Fruit fly (Drosophila melanogaster) whole organism, embryonic: ENCODE results near the gene RpL37-1.

ENCODE experiments used
- Abd-B ChIP-seq: fragments of 200-800 bp; sonication (Bioruptor generic); optimal IDR thresholded peaks from 2 replicates; lab custom pipeline; 2018; ENCODE audit warnings: missing biosample characterization, mild to moderate bottlenecking, missing genetic modification characterization, moderate library complexity
- Antp ChIP-seq: fragments of 200-800 bp; sonication (Bioruptor generic); optimal IDR thresholded peaks from 3 replicates; lab custom pipeline; 2016; ENCODE audit warnings: missing biosample characterization, missing genetic modification characterization
- CG10209 ChIP-seq: fragments of 200-800 bp; sonication (Bioruptor generic); optimal IDR thresholded peaks from 3 replicates; lab custom pipeline; 2017; ENCODE audit warnings: missing biosample characterization, mild to moderate bottlenecking, missing genetic modification characterization, missing genetic modification reagents
- CG12299 ChIP-seq: fragments of 200-800 bp; sonication (Bioruptor generic); optimal IDR thresholded peaks from 2 replicates; lab custom pipeline; 2018; ENCODE audit warnings: missing biosample characterization, mild to moderate bottlenecking, missing genetic modification characterization
- CG13296 ChIP-seq: fragments of 200-800 bp; sonication (Bioruptor generic); optimal IDR thresholded peaks from 3 replicates; lab custom pipeline; 2018; ENCODE audit warnings: missing biosample characterization, mild to moderate bottlenecking, missing genetic modification characterization
- CG13424 ChIP-seq: fragments of 200-800 bp; sonication (Bioruptor generic); optimal IDR thresholded peaks from 2 replicates; lab custom pipeline; 2019; ENCODE audit warnings: missing biosample characterization, mild to moderate bottlenecking, missing genetic modification characterization, moderate library complexity
- CG14441 ChIP-seq: fragments of 200-800 bp; sonication (Bioruptor generic); IDR thresholded peaks from 2 replicates; pipeline ENCODE4 v1.3.6; 2022; ENCODE audit warnings: missing biosample characterization, missing genetic modification characterization
- CG15514 ChIP-seq: fragments of 200-800 bp; sonication (Bioruptor generic); optimal IDR thresholded peaks from 3 replicates; lab custom pipeline; 2017; ENCODE audit warnings: missing biosample characterization, missing genetic modification characterization, mild to moderate bottlenecking, moderate library complexity, missing genetic modification reagents
- CG15696 ChIP-seq: fragments of 200-800 bp; sonication (Bioruptor generic); optimal IDR thresholded peaks from 2 replicates; lab custom pipeline; 2019; ENCODE audit warnings: missing biosample characterization, mild to moderate bottlenecking, missing genetic modification characterization, moderate library complexity
- CG1602 ChIP-seq: fragments of 200-800 bp; sonication (Bioruptor generic); optimal IDR thresholded peaks from 3 replicates; lab custom pipeline; 2016; ENCODE audit warnings: missing biosample characterization, missing genetic modification characterization
- CG17802 ChIP-seq: fragments of 200-800 bp; sonication (Bioruptor generic); optimal IDR thresholded peaks from 2 replicates; lab custom pipeline; 2018; ENCODE audit warnings: missing biosample characterization, mild to moderate bottlenecking, missing genetic modification characterization, moderate library complexity
- CG31388 ChIP-seq: fragments of 200-800 bp; sonication (Bioruptor generic); optimal IDR thresholded peaks from 2 replicates; lab custom pipeline; 2016; ENCODE audit warnings: missing biosample characterization, missing genetic modification characterization
- CG32532 ChIP-seq: fragments of 200-800 bp; sonication (Bioruptor generic); IDR thresholded peaks from 2 replicates; pipeline ENCODE4 v1.3.6; 2022; ENCODE audit warnings: missing biosample characterization, missing genetic modification characterization
- CG33213 ChIP-seq: fragments of 200-800 bp; sonication (Bioruptor generic); optimal IDR thresholded peaks from 3 replicates; lab custom pipeline; 2016; ENCODE audit warnings: missing biosample characterization, missing genetic modification characterization
- CG5180 ChIP-seq: fragments of 200-800 bp; sonication (Bioruptor generic); optimal IDR thresholded peaks from 3 replicates; lab custom pipeline; 2017; ENCODE audit warnings: missing biosample characterization, missing genetic modification characterization, mild to moderate bottlenecking, moderate library complexity, missing genetic modification reagents
- CG7745 ChIP-seq: fragments of 200-800 bp; sonication (Bioruptor generic); optimal IDR thresholded peaks from 2 replicates; lab custom pipeline; 2018; ENCODE audit warnings: missing biosample characterization, mild to moderate bottlenecking, missing genetic modification characterization, moderate library complexity
- CG8089 ChIP-seq: fragments of 200-800 bp; sonication (Bioruptor generic); optimal IDR thresholded peaks from 3 replicates; lab custom pipeline; 2016; ENCODE audit warnings: missing biosample characterization, missing genetic modification characterization
- CG8478 ChIP-seq: fragments of >200 bp; optimal IDR thresholded peaks from 2 replicates; lab custom pipeline; 2018
- CG9797 ChIP-seq: fragments of 200-800 bp; sonication (Bioruptor generic); optimal IDR thresholded peaks from 3 replicates; lab custom pipeline; 2018; ENCODE audit warnings: missing biosample characterization, mild to moderate bottlenecking, missing genetic modification characterization
- CHES-1-like ChIP-seq: fragments of 200-800 bp; sonication (Bioruptor generic); optimal IDR thresholded peaks from 2 replicates; lab custom pipeline; 2016; ENCODE audit warnings: missing biosample characterization, missing genetic modification characterization
- D ChIP-seq, 2 experiments: fragments of 200-800 bp in 1 of 2; fragments of >200 bp in 1 of 2; sonication (Bioruptor generic) in 1 of 2; optimal IDR thresholded peaks; 2 replicates in 1 of 2; 3 replicates in 1 of 2; lab custom pipeline; 2017; ENCODE audit warnings: mild to moderate bottlenecking in 1 of 2, missing biosample characterization in 1 of 2, missing genetic modification characterization in 1 of 2, missing genetic modification reagents in 1 of 2
- Dip2 ChIP-seq: fragments of 200-800 bp; sonication (Bioruptor generic); IDR thresholded peaks from 2 replicates; pipeline ENCODE4 v1.3.6; 2022; ENCODE audit warnings: missing biosample characterization, missing genetic modification characterization
- H2.0 ChIP-seq: fragments of 200-800 bp; sonication (Bioruptor generic); IDR thresholded peaks from 2 replicates; pipeline ENCODE4 v1.3.6; 2022; ENCODE audit warnings: missing biosample characterization, missing genetic modification characterization
- Jarid2 ChIP-seq: fragments of 200-800 bp; sonication (Bioruptor generic); optimal IDR thresholded peaks from 3 replicates; lab custom pipeline; 2017; ENCODE audit warnings: mild to moderate bottlenecking, missing biosample characterization, missing genetic modification reagents, missing genetic modification characterization
- NC2β ChIP-seq: fragments of 200-800 bp; sonication (Bioruptor generic); optimal IDR thresholded peaks from 2 replicates; lab custom pipeline; 2016; ENCODE audit warnings: missing biosample characterization, missing genetic modification characterization
- NFAT ChIP-seq: fragments of 200-800 bp; sonication (Bioruptor generic); IDR thresholded peaks from 2 replicates; pipeline ENCODE4 v1.3.6; 2022; ENCODE audit warnings: missing biosample characterization, missing genetic modification characterization
- Nf-YA ChIP-seq: fragments of 200-800 bp; sonication (Bioruptor generic); IDR thresholded peaks from 2 replicates; pipeline ENCODE4 v1.3.6; 2022; ENCODE audit warnings: missing biosample characterization, missing genetic modification characterization
- Oli ChIP-seq: fragments of 200-800 bp; sonication (Bioruptor generic); optimal IDR thresholded peaks from 2 replicates; lab custom pipeline; 2018; ENCODE audit warnings: missing biosample characterization, mild to moderate bottlenecking, missing genetic modification characterization, moderate library complexity
- Ptx1 ChIP-seq: fragments of 200-800 bp; sonication (Bioruptor generic); IDR thresholded peaks from 2 replicates; pipeline ENCODE4 v1.3.6; 2022; ENCODE audit warnings: missing biosample characterization, missing genetic modification characterization
- Vsx1 ChIP-seq: fragments of 200-800 bp; sonication (Bioruptor generic); optimal IDR thresholded peaks from 2 replicates; lab custom pipeline; 2017; ENCODE audit warnings: missing biosample characterization, mild to moderate bottlenecking, missing genetic modification characterization, missing genetic modification reagents
- al ChIP-seq: fragments of 200-800 bp; sonication (Bioruptor generic); IDR thresholded peaks from 2 replicates; pipeline ENCODE4 v1.3.6; 2022; ENCODE audit warnings: missing biosample characterization, missing genetic modification characterization
- crp ChIP-seq, 2 experiments: fragments of 200-800 bp; sonication (Bioruptor generic); optimal IDR thresholded peaks; 2 replicates in 1 of 2; 3 replicates in 1 of 2; lab custom pipeline; 2017; ENCODE audit warnings: missing biosample characterization in 2 of 2, missing genetic modification characterization in 2 of 2, mild to moderate bottlenecking in 1 of 2, moderate library complexity in 1 of 2
- dm ChIP-seq: fragments of 200-800 bp; sonication (Bioruptor generic); optimal IDR thresholded peaks from 3 replicates; lab custom pipeline; 2016; ENCODE audit warnings: missing biosample characterization, missing genetic modification characterization
- dmrt11E ChIP-seq: fragments of 200-800 bp; sonication (Bioruptor generic); optimal IDR thresholded peaks from 3 replicates; lab custom pipeline; 2018; ENCODE audit warnings: missing biosample characterization, mild to moderate bottlenecking, missing genetic modification characterization, moderate library complexity
- dpn ChIP-seq, 2 experiments: fragments of 200-800 bp; sonication (Bioruptor generic); optimal IDR thresholded peaks; 3 replicates each; lab custom pipeline; 2016; ENCODE audit warnings: missing biosample characterization in 2 of 2, missing genetic modification characterization in 2 of 2
- dysf ChIP-seq: fragments of 200-800 bp; sonication (Bioruptor generic); IDR thresholded peaks from 3 replicates; pipeline ENCODE4 v1.3.6; 2022; ENCODE audit warnings: missing biosample characterization, missing genetic modification characterization
- gcm ChIP-seq: fragments of 200-800 bp; sonication (Bioruptor generic); optimal IDR thresholded peaks from 2 replicates; lab custom pipeline; 2019; ENCODE audit warnings: missing biosample characterization, mild to moderate bottlenecking, missing genetic modification characterization, moderate library complexity
- insv ChIP-seq, 2 experiments: fragments of 200-800 bp; sonication (Bioruptor generic); optimal IDR thresholded peaks; 3 replicates each; lab custom pipeline; 2016 to 2018; ENCODE audit warnings: missing biosample characterization in 2 of 2, missing genetic modification characterization in 2 of 2
- inv ChIP-seq: fragments of 200-800 bp; sonication (Bioruptor generic); IDR thresholded peaks from 2 replicates; pipeline ENCODE4 v1.3.6; 2022; ENCODE audit warnings: missing biosample characterization, missing genetic modification characterization; ENCODE audit not compliant: partially characterized antibody
- kah ChIP-seq: fragments of 200-800 bp; sonication (Bioruptor generic); optimal IDR thresholded peaks from 2 replicates; lab custom pipeline; 2018; ENCODE audit warnings: missing biosample characterization, mild to moderate bottlenecking, missing genetic modification characterization
- lov ChIP-seq, 2 experiments: fragments of 200-800 bp in 1 of 2; fragments of >200 bp in 1 of 2; sonication (Bioruptor generic) in 1 of 2; IDR thresholded peaks in 1 of 2; optimal IDR thresholded peaks in 1 of 2; 2 replicates in 1 of 2; 3 replicates in 1 of 2; pipeline versions ENCODE4 v1.3.6 to Lab custom; 2017 to 2022; ENCODE audit warnings: missing biosample characterization in 1 of 2, missing genetic modification characterization in 1 of 2
- org-1 ChIP-seq: fragments of 200-800 bp; sonication (Bioruptor generic); optimal IDR thresholded peaks from 2 replicates; lab custom pipeline; 2017; ENCODE audit warnings: missing biosample characterization, missing genetic modification characterization
- pho ChIP-seq: fragments of 200-800 bp; sonication (Bioruptor generic); optimal IDR thresholded peaks from 2 replicates; lab custom pipeline; 2016; ENCODE audit warnings: missing biosample characterization, missing genetic modification characterization
- pum ChIP-seq: fragments of 200-800 bp; sonication (Bioruptor generic); optimal IDR thresholded peaks from 2 replicates; lab custom pipeline; 2016; ENCODE audit warnings: missing biosample characterization, missing genetic modification characterization
- slp2 ChIP-seq: fragments of 200-800 bp; sonication (Bioruptor generic); optimal IDR thresholded peaks from 2 replicates; lab custom pipeline; 2016; ENCODE audit warnings: missing biosample characterization, missing genetic modification characterization
- tio ChIP-seq: fragments of 200-800 bp; sonication (Bioruptor generic); optimal IDR thresholded peaks from 2 replicates; lab custom pipeline; 2017; ENCODE audit warnings: missing biosample characterization, missing genetic modification characterization, inconsistent platforms
- tup ChIP-seq: fragments of 200-800 bp; sonication (Bioruptor generic); optimal IDR thresholded peaks from 2 replicates; lab custom pipeline; 2016; ENCODE audit warnings: missing biosample characterization, mild to moderate bottlenecking, missing genetic modification characterization, moderate library complexity

Gene RpL37-1

DNA sequence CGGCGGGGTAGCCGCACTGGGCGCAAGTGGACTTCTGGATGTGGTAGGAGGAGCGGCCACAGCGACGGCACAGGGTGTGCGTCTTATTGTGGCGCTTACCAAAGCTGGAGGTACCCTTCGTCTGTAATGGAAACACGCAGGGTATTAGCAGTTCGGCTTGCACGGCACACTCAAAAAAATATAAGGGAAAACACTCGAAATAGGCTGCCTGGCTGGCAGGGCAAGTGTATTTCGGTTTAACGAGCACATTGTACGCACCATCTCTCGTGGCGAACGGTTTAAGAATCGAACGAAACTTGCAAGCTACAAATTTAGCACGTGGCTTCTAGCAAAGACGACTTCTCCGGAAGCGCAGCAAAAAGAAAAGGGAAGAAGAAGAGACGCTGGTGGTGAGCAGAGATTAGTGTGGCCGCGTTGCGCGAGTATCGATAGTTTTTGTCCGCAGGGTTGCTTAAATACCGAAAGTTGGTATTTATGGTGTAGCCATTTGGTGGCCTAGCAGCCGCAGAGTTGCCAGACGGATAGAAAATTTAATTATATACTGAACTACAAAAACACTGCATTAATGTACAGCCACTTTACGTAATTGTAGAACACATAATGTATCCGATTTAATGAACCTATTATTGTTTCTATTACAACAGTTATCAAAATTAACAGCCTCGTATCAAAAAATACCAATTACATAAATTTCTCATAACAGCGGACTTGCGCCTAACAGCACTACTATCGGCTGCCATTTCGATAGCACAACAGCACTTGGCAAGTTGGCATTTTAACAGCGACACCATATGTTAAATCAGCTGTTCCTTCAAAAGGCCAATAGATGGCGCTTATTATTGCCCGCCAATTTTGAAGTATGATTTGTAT is at the start of gene RpL37-1 (continued):
- TF ChIP-seq al = peak; percentile 60
- TF ChIP-seq pum (GFP tag; lab: Kevin White, UChicago) = peak; percentile 52
- TF ChIP-seq CG33213 = peak; percentile 83
- peak; percentile 95 for TF ChIP-seq CG9797
- TF ChIP-seq dpn (GFP tag; optimal IDR thresholded peaks at IDR 0.05; lab: Kevin White, UChicago) = peak; percentile 59 to 79
- peak; percentile 48; the same call in 1 of the 2 replicates for TF ChIP-seq H2.0
- TF ChIP-seq CG8478 (lab: Kevin White, UChicago) = no peak
- TF ChIP-seq CG31388 (GFP tag; lab: Kevin White, UChicago) = no peak
- TF ChIP-seq CG15514 (GFP tag; lab: Kevin White, UChicago) = peak; percentile 76
- no peak for TF ChIP-seq tio (GFP tag; lab: Kevin White, UChicago)
- peak; percentile 12 for TF ChIP-seq org-1 (GFP tag; lab: Kevin White, UChicago)
- peak; percentile 97 for TF ChIP-seq NC2β (GFP tag; lab: Kevin White, UChicago)
- TF ChIP-seq lov (optimal IDR thresholded peaks at IDR 0.05; lab: Kevin White, UChicago) = no peak
- TF ChIP-seq lov (GFP tag; IDR thresholded peaks at IDR 0.05; lab: Robert Waterston, UW) = peak; percentile 83
- TF ChIP-seq CG7745 = no peak
- no peak for TF ChIP-seq tup (GFP tag; lab: Kevin White, UChicago)
- TF ChIP-seq inv = peak; percentile 69
- peak; percentile 32 for TF ChIP-seq CG1602 (GFP tag; lab: Kevin White, UChicago)
- TF ChIP-seq CG5180 (GFP tag; lab: Kevin White, UChicago) = peak; percentile 5
- peak; percentile 34 for TF ChIP-seq CG13424 (tag; lab: Kevin White, UChicago)
- peak; percentile 34 for TF ChIP-seq CG17802 (tag; lab: Kevin White, UChicago)
- peak; percentile 44 for TF ChIP-seq kah (GFP tag; lab: Kevin White, UChicago)
- peak; percentile 66 for TF ChIP-seq CG14441 (GFP tag; lab: Robert Waterston, UW)
- peak; percentile 67 for TF ChIP-seq CG13296 (GFP tag; lab: Kevin White, UChicago)
- peak; percentile 7 for TF ChIP-seq Abd-B (GFP tag; lab: Kevin White, UChicago)
- no peak for TF ChIP-seq Oli (tag; lab: Kevin White, UChicago)
- peak; percentile 95 for TF ChIP-seq dm (GFP tag; lab: Kevin White, UChicago)
- peak; percentile 69 for TF ChIP-seq CG32532 (GFP tag; lab: Robert Waterston, UW)
- TF ChIP-seq CG10209 (GFP tag; lab: Kevin White, UChicago) = peak; percentile 69
- TF ChIP-seq Antp = peak; percentile 64
- TF ChIP-seq crp (GFP tag; optimal IDR thresholded peaks at IDR 0.05; lab: Kevin White, UChicago) = peak; percentile 58 to 94
- TF ChIP-seq D (optimal IDR thresholded peaks at IDR 0.05; lab: Kevin White, UChicago) = no peak
- TF ChIP-seq D (GFP tag; optimal IDR thresholded peaks at IDR 0.05; lab: Kevin White, UChicago) = peak; percentile 28
- peak; percentile 45 for TF ChIP-seq dmrt11E (tag; lab: Kevin White, UChicago)
- TF ChIP-seq NFAT (GFP tag; lab: Robert Waterston, UW) = peak; percentile 71
- TF ChIP-seq pho (GFP tag; lab: Kevin White, UChicago) = peak; percentile 72
- peak; percentile 68 for TF ChIP-seq CHES-1-like (GFP tag; lab: Kevin White, UChicago)
- peak; percentile 70; the same call in 2 of the 3 replicates for TF ChIP-seq dysf (GFP tag; lab: Robert Waterston, UW)
- peak; percentile 22 for TF ChIP-seq slp2 (GFP tag; lab: Kevin White, UChicago)
- TF ChIP-seq insv (GFP tag; optimal IDR thresholded peaks at IDR 0.05; lab: Kevin White, UChicago) = peak in 1 of 2 experiments; percentile 41
- TF ChIP-seq CG15696 (tag; lab: Kevin White, UChicago) = no peak
- TF ChIP-seq Nf-YA (GFP tag; lab: Robert Waterston, UW) = no peak
- TF ChIP-seq Dip2 (GFP tag; lab: Robert Waterston, UW) = no peak
- peak; percentile 29 for TF ChIP-seq gcm (GFP tag; lab: Kevin White, UChicago)
- TF ChIP-seq CG8089 = peak; percentile 66
- peak; percentile 66 for TF ChIP-seq Ptx1 (GFP tag; lab: Robert Waterston, UW)
- peak; percentile 3 for TF ChIP-seq CG12299 (tag; lab: Kevin White, UChicago)
- TF ChIP-seq Vsx1 (GFP tag; lab: Kevin White, UChicago) = peak; percentile 56
- peak; percentile 58 for TF ChIP-seq Jarid2 (GFP tag; lab: Kevin White, UChicago)
